Fruit fly (Drosophila melanogaster) whole organism, wandering third instar larva: Measurements from ENCODE around the gene Qsox2.

Experiments
- Abd-B ChIP-seq: fragments of >200 bp; optimal IDR thresholded peaks from 2 replicates; lab custom pipeline; 2017; ENCODE audit warnings: missing biosample characterization, missing genetic modification characterization
- CG32264 ChIP-seq: fragments of 200-800 bp; sonication (Bioruptor generic); optimal IDR thresholded peaks from 2 replicates; lab custom pipeline; 2016; ENCODE audit warnings: missing biosample characterization, missing genetic modification characterization
- CG9705 ChIP-seq: fragments of 200-800 bp; sonication (Bioruptor generic); optimal IDR thresholded peaks from 2 replicates; lab custom pipeline; 2018; ENCODE audit warnings: missing biosample characterization, mild to moderate bottlenecking, missing genetic modification characterization
- CrebA ChIP-seq: fragments of 200-800 bp; sonication (Bioruptor generic); optimal IDR thresholded peaks from 2 replicates; lab custom pipeline; 2016; ENCODE audit warnings: missing biosample characterization, mild to moderate bottlenecking, missing genetic modification characterization, borderline replicate concordance
- Dfd ChIP-seq: fragments of >200 bp; optimal IDR thresholded peaks from 2 replicates; lab custom pipeline; 2017; ENCODE audit warnings: missing biosample characterization, missing genetic modification characterization
- Dif ChIP-seq: fragments of 200-275, 200-300 bp; sonication (Bioruptor generic); optimal IDR thresholded peaks from 2 replicates; lab custom pipeline; 2018; ENCODE audit warnings: missing biosample characterization, missing genetic modification characterization; ENCODE audit not compliant: partially characterized antibody
- GATAd ChIP-seq: sonication (Bioruptor generic); optimal IDR thresholded peaks from 2 replicates; lab custom pipeline; 2016; ENCODE audit warnings: missing biosample characterization, missing genetic modification characterization
- HLH106 ChIP-seq: fragments of 200-800 bp; optimal IDR thresholded peaks from 3 replicates; lab custom pipeline; 2019; ENCODE audit warnings: missing biosample characterization, mild to moderate bottlenecking, missing genetic modification characterization, moderate library complexity
- Hnf4 ChIP-seq: fragments of 200-800 bp; sonication (Bioruptor generic); optimal IDR thresholded peaks from 2 replicates; lab custom pipeline; 2016; ENCODE audit warnings: missing biosample characterization, mild to moderate bottlenecking, missing genetic modification characterization
- Hr78 ChIP-seq: fragments of >200 bp; optimal IDR thresholded peaks from 2 replicates; lab custom pipeline; 2017; ENCODE audit warnings: missing biosample characterization, missing genetic modification characterization
- Hr83 ChIP-seq: fragments of 200-300 bp; sonication (Bioruptor generic); optimal IDR thresholded peaks from 2 replicates; lab custom pipeline; 2016; ENCODE audit warnings: missing biosample characterization, mild to moderate bottlenecking, missing genetic modification characterization, moderate library complexity; ENCODE audit not compliant: poor library complexity, severe bottlenecking
- Jra ChIP-seq: sonication (Bioruptor generic); optimal IDR thresholded peaks from 2 replicates; lab custom pipeline; 2016; ENCODE audit warnings: missing biosample characterization, missing genetic modification characterization
- Mio ChIP-seq: sonication (Bioruptor generic); optimal IDR thresholded peaks from 2 replicates; lab custom pipeline; 2016; ENCODE audit warnings: missing biosample characterization, missing genetic modification characterization
- Myc ChIP-seq: fragments of >200 bp; optimal IDR thresholded peaks from 2 replicates; lab custom pipeline; 2017
- N ChIP-seq: fragments of >200 bp; optimal IDR thresholded peaks from 2 replicates; lab custom pipeline; 2018; ENCODE audit warnings: missing biosample characterization, missing external identifiers, missing genetic modification characterization
- OdsH ChIP-seq: fragments of 200-800 bp; sonication (Bioruptor generic); optimal IDR thresholded peaks from 2 replicates; lab custom pipeline; 2016; ENCODE audit warnings: missing biosample characterization, mild to moderate bottlenecking, missing genetic modification characterization
- Rel ChIP-seq, 2 experiments: fragments of 200-800 bp; sonication (Bioruptor generic) in 1 of 2; optimal IDR thresholded peaks; 2 replicates in 1 of 2; 3 replicates in 1 of 2; lab custom pipeline; 2016 to 2019; ENCODE audit warnings: mild to moderate bottlenecking in 2 of 2, missing biosample characterization in 2 of 2, missing genetic modification characterization in 2 of 2, moderate library complexity in 1 of 2
- Sp1 ChIP-seq: fragments of 200-800 bp; sonication (Bioruptor generic); optimal IDR thresholded peaks from 3 replicates; lab custom pipeline; 2019; ENCODE audit warnings: missing biosample characterization, mild to moderate bottlenecking, missing genetic modification characterization, moderate library complexity
- Vsx2 ChIP-seq: fragments of 200-300, 225-300 bp; sonication (Bioruptor generic); optimal IDR thresholded peaks from 2 replicates; lab custom pipeline; 2018; ENCODE audit warnings: missing biosample characterization, missing genetic modification characterization; ENCODE audit not compliant: partially characterized antibody
- br ChIP-seq: fragments of 200-800 bp; sonication (Bioruptor generic); optimal IDR thresholded peaks from 2 replicates; lab custom pipeline; 2016; ENCODE audit warnings: missing biosample characterization, missing genetic modification characterization
- brk ChIP-seq: fragments of 200-800 bp; sonication (Bioruptor generic); optimal IDR thresholded peaks from 2 replicates; lab custom pipeline; 2016; ENCODE audit warnings: missing biosample characterization, mild to moderate bottlenecking, missing genetic modification characterization
- dl ChIP-seq, 2 experiments: fragments of 175-275, 200-275 bp in 1 of 2; fragments of 200-275 bp in 1 of 2; sonication (Bioruptor generic); optimal IDR thresholded peaks; lab custom pipeline; 2018; ENCODE audit warnings: mild to moderate bottlenecking in 2 of 2, missing biosample characterization in 2 of 2, missing genetic modification characterization in 2 of 2, moderate library complexity in 2 of 2; ENCODE audit not compliant: partially characterized antibody in 2 of 2, insufficient read depth in 1 of 2
- dmrt93B ChIP-seq: fragments of 200-800 bp; sonication (Bioruptor generic); optimal IDR thresholded peaks from 2 replicates; lab custom pipeline; 2018; ENCODE audit warnings: missing biosample characterization, mild to moderate bottlenecking, missing genetic modification characterization
- dsf ChIP-seq: sonication (Bioruptor generic); optimal IDR thresholded peaks from 2 replicates; lab custom pipeline; 2016; ENCODE audit warnings: missing biosample characterization, missing genetic modification characterization, borderline replicate concordance
- foxo ChIP-seq, 2 experiments: fragments of 200-800 bp; sonication (Bioruptor generic); optimal IDR thresholded peaks; 2 replicates in 1 of 2; 3 replicates in 1 of 2; lab custom pipeline; 2016 to 2017; ENCODE audit warnings: missing biosample characterization in 2 of 2, missing genetic modification characterization in 2 of 2
- fru ChIP-seq: fragments of 200-800 bp; sonication (Bioruptor generic); optimal IDR thresholded peaks from 3 replicates; lab custom pipeline; 2016; ENCODE audit warnings: missing biosample characterization, mild to moderate bottlenecking, missing genetic modification characterization
- h ChIP-seq: fragments of 200-800 bp; sonication (Bioruptor generic); optimal IDR thresholded peaks from 3 replicates; lab custom pipeline; 2016; ENCODE audit warnings: missing biosample characterization, mild to moderate bottlenecking, missing genetic modification characterization
- jim ChIP-seq: fragments of 175-275, 200-325 bp; sonication (Bioruptor generic); optimal IDR thresholded peaks from 2 replicates; lab custom pipeline; 2016; ENCODE audit warnings: missing biosample characterization, mild to moderate bottlenecking, missing genetic modification characterization
- lola ChIP-seq: fragments of >200 bp; optimal IDR thresholded peaks from 2 replicates; lab custom pipeline; 2017; ENCODE audit warnings: missing biosample characterization, missing genetic modification characterization
- pan ChIP-seq: fragments of >200 bp; optimal IDR thresholded peaks from 2 replicates; lab custom pipeline; 2017
- psq ChIP-seq: fragments of 200-800 bp; sonication (Bioruptor generic); optimal IDR thresholded peaks from 3 replicates; lab custom pipeline; 2017; ENCODE audit warnings: missing biosample characterization, mild to moderate bottlenecking, missing genetic modification characterization, moderate library complexity
- rgr ChIP-seq: fragments of 200-800 bp; sonication (Bioruptor generic); optimal IDR thresholded peaks from 3 replicates; lab custom pipeline; 2016; ENCODE audit warnings: missing biosample characterization, mild to moderate bottlenecking, missing genetic modification characterization
- sage ChIP-seq: fragments of 200-800 bp; sonication (Bioruptor generic); optimal IDR thresholded peaks from 2 replicates; lab custom pipeline; 2016; ENCODE audit warnings: missing biosample characterization, mild to moderate bottlenecking, missing genetic modification characterization
- tai ChIP-seq: sonication (Bioruptor generic); optimal IDR thresholded peaks from 2 replicates; lab custom pipeline; 2016; ENCODE audit warnings: missing biosample characterization, missing genetic modification characterization
- usp ChIP-seq: fragments of >200 bp; optimal IDR thresholded peaks from 2 replicates; lab custom pipeline; 2017; ENCODE audit warnings: missing biosample characterization, missing genetic modification characterization
- woc ChIP-seq: sonication (Bioruptor generic); optimal IDR thresholded peaks from 2 replicates; lab custom pipeline; 2016; ENCODE audit warnings: missing biosample characterization, mild to moderate bottlenecking, missing genetic modification characterization

Qsox2 gene

dm6 chr3R:21893929-21894328 is 19.6 kb upstream of the Qsox2 start:
- TF ChIP-seq usp (GFP tag; lab: Kevin White, UChicago) (no peak), Dif (GFP tag; lab: Kevin White, UChicago) (no peak), Jra (no peak), sage (GFP tag; lab: Kevin White, UChicago) (no peak), dl (GFP tag; optimal IDR thresholded peaks at IDR 0.05; lab: Kevin White, UChicago; ENCODE audit: insufficient read depth in 1 of 2, partially characterized antibody in 2 of 2) (no peak), Vsx2 (GFP tag; lab: Kevin White, UChicago) (no peak), Mio (no peak), CG9705 (no peak), Sp1 (GFP tag; lab: Kevin White, UChicago) (peak; percentile 20), Hr83 (GFP tag; lab: Kevin White, UChicago) (no peak), GATAd (GFP tag; lab: Kevin White, UChicago) (no peak), CG32264 (GFP tag; lab: Kevin White, UChicago) (no peak), pan (no peak), fru (GFP tag; lab: Kevin White, UChicago) (no peak), N (GFP tag; lab: Kevin White, UChicago) (no peak), brk (no peak), woc (GFP tag; lab: Kevin White, UChicago) (no peak), rgr (GFP tag; lab: Kevin White, UChicago) (no peak), Dfd (GFP tag; lab: Kevin White, UChicago) (no peak), dsf (GFP tag; lab: Kevin White, UChicago) (no peak), h (GFP tag; lab: Kevin White, UChicago) (peak; percentile 12), tai (GFP tag; lab: Kevin White, UChicago) (no peak), psq (GFP tag; lab: Kevin White, UChicago) (peak; percentile 1), Hr78 (GFP tag; lab: Kevin White, UChicago) (no peak), Hnf4 (GFP tag; lab: Kevin White, UChicago) (no peak), HLH106 (tag; lab: Kevin White, UChicago) (peak; percentile 26), OdsH (GFP tag; lab: Kevin White, UChicago) (no peak), foxo (GFP tag; optimal IDR thresholded peaks at IDR 0.05; lab: Kevin White, UChicago) (peak in 1 of 2 experiments; percentile 22)

DNA sequence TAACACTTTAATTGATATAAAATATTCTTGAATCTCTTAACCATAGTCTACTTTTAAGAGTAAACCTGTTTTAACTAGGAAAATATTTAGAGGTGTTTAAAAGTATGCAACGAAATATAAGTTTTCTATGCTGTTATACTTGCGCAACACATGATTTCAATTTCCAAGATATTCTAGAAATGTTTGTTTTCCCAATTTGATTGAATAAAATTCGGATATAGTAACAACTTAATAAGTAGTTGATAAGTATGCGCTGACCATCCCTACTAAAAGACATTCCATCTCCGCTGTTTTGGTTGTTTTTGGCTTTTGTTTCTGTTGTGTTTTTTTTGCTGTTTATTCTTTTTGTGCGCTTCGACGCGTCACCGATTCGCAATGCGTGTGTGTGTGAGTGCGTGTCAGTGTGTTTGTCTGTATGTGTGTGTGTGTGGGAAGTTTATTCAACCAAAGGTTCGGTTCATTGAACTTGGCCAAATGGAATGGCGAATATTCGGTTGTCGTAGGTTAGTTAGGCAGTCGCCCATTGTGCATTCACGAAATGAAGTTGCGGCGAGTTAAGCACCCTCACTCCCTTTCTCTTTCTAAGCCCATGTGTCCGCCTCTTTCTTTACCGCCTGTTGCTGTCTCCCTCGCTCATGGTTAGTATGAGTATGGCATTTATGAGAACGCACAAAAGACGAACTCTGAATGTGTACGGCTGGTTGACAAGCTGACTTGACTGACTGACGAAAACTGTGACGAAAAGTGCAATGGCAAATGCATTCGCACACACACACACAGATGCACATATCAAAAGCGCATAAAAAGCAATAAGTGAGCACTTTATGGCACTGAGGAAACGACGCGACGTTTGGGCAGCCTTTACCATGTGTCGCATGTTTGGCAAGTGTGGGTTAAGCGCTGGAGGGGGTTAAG is 17.3 kb upstream of the Qsox2 start:
- TF ChIP-seq br (GFP tag; lab: Kevin White, UChicago): no peak
- TF ChIP-seq Sp1 (GFP tag; lab: Kevin White, UChicago): peak; percentile 51
- TF ChIP-seq pan: no peak
- TF ChIP-seq Dfd (GFP tag; lab: Kevin White, UChicago): no peak
- TF ChIP-seq Rel (GFP tag; optimal IDR thresholded peaks at IDR 0.05; lab: Kevin White, UChicago): no peak
- TF ChIP-seq Rel (tag; optimal IDR thresholded peaks at IDR 0.05; lab: Kevin White, UChicago): no peak
- TF ChIP-seq CG9705: no peak
- no peak for TF ChIP-seq dsf (GFP tag; lab: Kevin White, UChicago)
- TF ChIP-seq rgr (GFP tag; lab: Kevin White, UChicago): no peak
- TF ChIP-seq usp (GFP tag; lab: Kevin White, UChicago): no peak
- no peak for TF ChIP-seq tai (GFP tag; lab: Kevin White, UChicago)
- TF ChIP-seq foxo (GFP tag; optimal IDR thresholded peaks at IDR 0.05; lab: Kevin White, UChicago): peak in 1 of 2 experiments; percentile 15
- peak; percentile 60 for TF ChIP-seq dmrt93B (GFP tag; lab: Kevin White, UChicago)
- TF ChIP-seq Dif (GFP tag; lab: Kevin White, UChicago): no peak
- TF ChIP-seq HLH106 (tag; lab: Kevin White, UChicago): peak; percentile 57
- no peak for TF ChIP-seq h (GFP tag; lab: Kevin White, UChicago)
- TF ChIP-seq Jra: no peak
- peak; percentile 16 for TF ChIP-seq psq (GFP tag; lab: Kevin White, UChicago)

DNA sequence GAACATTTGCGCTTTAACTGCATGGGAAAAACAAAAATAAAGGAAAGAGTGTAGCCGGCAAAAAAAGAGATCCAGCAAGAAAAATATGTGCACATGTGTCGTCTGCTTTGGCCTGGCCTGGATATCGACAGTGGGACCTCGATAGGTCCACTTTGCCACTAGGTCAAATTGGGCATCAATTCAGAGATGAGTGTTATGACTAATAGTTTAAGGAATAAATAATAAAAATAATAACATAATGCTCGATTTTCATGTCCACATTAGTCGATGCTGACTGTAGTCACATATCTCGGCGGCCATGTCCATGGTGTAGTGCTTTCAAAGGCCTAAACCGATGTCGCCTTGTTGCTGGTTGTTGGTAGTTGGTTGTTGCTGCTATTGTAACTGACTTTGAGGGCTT is 16.0 kb upstream of the Qsox2 start:
- TF ChIP-seq tai (GFP tag; lab: Kevin White, UChicago): peak; percentile 65
- TF ChIP-seq N (GFP tag; lab: Kevin White, UChicago): no peak
- no peak for TF ChIP-seq Abd-B (GFP tag; lab: Kevin White, UChicago)
- TF ChIP-seq dl (GFP tag; optimal IDR thresholded peaks at IDR 0.05; lab: Kevin White, UChicago; ENCODE audit: insufficient read depth in 1 of 2, partially characterized antibody in 2 of 2): no peak
- peak; percentile 79 for TF ChIP-seq Hnf4 (GFP tag; lab: Kevin White, UChicago)
- TF ChIP-seq Hr78 (GFP tag; lab: Kevin White, UChicago): no peak
- peak; percentile 84 for TF ChIP-seq sage (GFP tag; lab: Kevin White, UChicago)
- TF ChIP-seq CrebA (GFP tag; lab: Kevin White, UChicago): no peak
- no peak for TF ChIP-seq Vsx2 (GFP tag; lab: Kevin White, UChicago)
- peak; percentile 10 for TF ChIP-seq Hr83 (GFP tag; lab: Kevin White, UChicago)
- TF ChIP-seq pan: no peak
- no peak for TF ChIP-seq lola
- no peak for TF ChIP-seq Myc (lab: Kevin White, UChicago)
- peak; percentile 60 for TF ChIP-seq CG32264 (GFP tag; lab: Kevin White, UChicago)
- TF ChIP-seq CG9705: peak; percentile 79
- TF ChIP-seq foxo (GFP tag; optimal IDR thresholded peaks at IDR 0.05; lab: Kevin White, UChicago): peak in 1 of 2 experiments; percentile 90
- TF ChIP-seq Jra: peak; percentile 47
- TF ChIP-seq dmrt93B (GFP tag; lab: Kevin White, UChicago): peak; percentile 56
- TF ChIP-seq usp (GFP tag; lab: Kevin White, UChicago): no peak
- TF ChIP-seq brk: peak; percentile 39
- TF ChIP-seq GATAd (GFP tag; lab: Kevin White, UChicago): no peak
- TF ChIP-seq Sp1 (GFP tag; lab: Kevin White, UChicago): peak; percentile 82
- TF ChIP-seq Dfd (GFP tag; lab: Kevin White, UChicago): no peak
- no peak for TF ChIP-seq jim (GFP tag; lab: Kevin White, UChicago)
- peak; percentile 83 for TF ChIP-seq rgr (GFP tag; lab: Kevin White, UChicago)
- TF ChIP-seq Dif (GFP tag; lab: Kevin White, UChicago): no peak
- TF ChIP-seq psq (GFP tag; lab: Kevin White, UChicago): peak; percentile 78
- peak; percentile 58 for TF ChIP-seq Rel (GFP tag; optimal IDR thresholded peaks at IDR 0.05; lab: Kevin White, UChicago)
- TF ChIP-seq Rel (tag; optimal IDR thresholded peaks at IDR 0.05; lab: Kevin White, UChicago): peak; percentile 58
- TF ChIP-seq dsf (GFP tag; lab: Kevin White, UChicago): peak; percentile 22
